Worm (Caenorhabditis elegans): ENCODE data around the gene Y45F10A.7.

The Y45F10A.7 gene

ce11 chrIV:13502806-13503363 lies 10.5 kb downstream of the Y45F10A.7 start, which contains the start of gene tbc-9:
Gene tbc-9, minus strand, starts transcription at chrIV:13502856.
- TF ChIP-seq flt-1 (GFP tag; IDR thresholded peaks at IDR 0.05) (no peak), hmbx-1 (tag; optimal IDR thresholded peaks at IDR 0.05) (no peak), ets-7 (tag; optimal IDR thresholded peaks at IDR 0.05) (no peak), ama-1 (optimal IDR thresholded peaks at IDR 0.05) (no peak), B0310.2 (tag; optimal IDR thresholded peaks at IDR 0.05) (no peak)

ce11 chrIV:13504065-13504464 lies 11.7 kb downstream of the Y45F10A.7 start:
- TF ChIP-seq scrt-1 (GFP tag; IDR thresholded peaks at IDR 0.05) (0 out of 2 replicates have a peak, but pooled peaks have one; percentile 14), flt-1 (GFP tag; IDR thresholded peaks at IDR 0.05) (peak; percentile 59), pes-1 (GFP tag; IDR thresholded peaks at IDR 0.05) (peak; percentile 63)

ce11 chrIV:13505144-13505543 lies 12.8 kb downstream of the Y45F10A.7 start, which contains the start of gene seld-1:
Gene seld-1, plus strand, starts transcription at chrIV:13505444.
- TF ChIP-seq ceh-13 (GFP tag; optimal IDR thresholded peaks at IDR 0.05) = no peak
- no peak for TF ChIP-seq hmbx-1 (tag; optimal IDR thresholded peaks at IDR 0.05)
- TF ChIP-seq ets-7 (tag; optimal IDR thresholded peaks at IDR 0.05) = no peak
- TF ChIP-seq tbx-11 (GFP tag; IDR thresholded peaks at IDR 0.05) = no peak
- no peak for TF ChIP-seq aly-1 (tag; optimal IDR thresholded peaks at IDR 0.05)
- no peak for TF ChIP-seq B0310.2 (tag; optimal IDR thresholded peaks at IDR 0.05)
- TF ChIP-seq hnd-1 (tag; optimal IDR thresholded peaks at IDR 0.05) = no peak
- no peak for TF ChIP-seq flt-1 (GFP tag; IDR thresholded peaks at IDR 0.05)
- no peak for TF ChIP-seq hmg-4 (GFP tag; optimal IDR thresholded peaks at IDR 0.05)
- TF ChIP-seq scrt-1 (GFP tag; IDR thresholded peaks at IDR 0.05) = no peak
- TF ChIP-seq ama-1 (optimal IDR thresholded peaks at IDR 0.05) = no peak
- TF ChIP-seq tbx-37 (GFP tag; conservative IDR thresholded peaks at IDR 0.05) = no peak
- TF ChIP-seq sea-1 (GFP tag; conservative IDR thresholded peaks at IDR 0.05) = no peak
- TF ChIP-seq ceh-36 (tag; optimal IDR thresholded peaks at IDR 0.05) = no peak
- no peak for TF ChIP-seq pes-1 (GFP tag; IDR thresholded peaks at IDR 0.05)
- no peak for TF ChIP-seq F13C5.2 (tag; optimal IDR thresholded peaks at IDR 0.05)
- no peak for TF ChIP-seq tra-4 (tag; optimal IDR thresholded peaks at IDR 0.05)

DNA sequence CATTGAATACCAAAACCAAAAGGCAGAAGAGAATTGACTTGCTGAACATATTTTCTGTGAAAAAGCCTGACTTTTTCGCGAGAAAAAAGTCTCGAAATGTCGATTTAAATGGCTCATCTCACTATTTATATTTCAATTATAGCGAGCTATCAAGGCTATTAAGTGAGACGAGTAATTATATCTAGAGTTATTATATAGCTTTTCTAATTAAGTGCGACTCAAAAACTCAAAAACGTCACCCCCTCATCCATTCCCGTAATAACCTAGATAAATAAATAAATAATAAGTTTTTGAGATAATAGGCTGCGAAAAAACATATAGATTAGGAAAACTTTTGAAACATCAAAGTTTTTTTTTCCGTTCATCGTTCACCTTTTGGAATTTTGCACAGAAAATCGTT lies 13.3 kb downstream of the Y45F10A.7 start, which contains the start of gene nlp-17:
nlp-17 (minus strand) TSS at position 101 of the 400 bp plus-strand sequence.
- TF ChIP-seq pes-1 (GFP tag; IDR thresholded peaks at IDR 0.05) (no peak), scrt-1 (GFP tag; IDR thresholded peaks at IDR 0.05) (no peak), tbx-11 (GFP tag; IDR thresholded peaks at IDR 0.05) (no peak), hmg-4 (GFP tag; optimal IDR thresholded peaks at IDR 0.05) (no peak), ceh-36 (tag; optimal IDR thresholded peaks at IDR 0.05) (no peak), ceh-13 (GFP tag; optimal IDR thresholded peaks at IDR 0.05) (no peak), aly-1 (tag; optimal IDR thresholded peaks at IDR 0.05) (no peak), ama-1 (optimal IDR thresholded peaks at IDR 0.05) (no peak)

DNA sequence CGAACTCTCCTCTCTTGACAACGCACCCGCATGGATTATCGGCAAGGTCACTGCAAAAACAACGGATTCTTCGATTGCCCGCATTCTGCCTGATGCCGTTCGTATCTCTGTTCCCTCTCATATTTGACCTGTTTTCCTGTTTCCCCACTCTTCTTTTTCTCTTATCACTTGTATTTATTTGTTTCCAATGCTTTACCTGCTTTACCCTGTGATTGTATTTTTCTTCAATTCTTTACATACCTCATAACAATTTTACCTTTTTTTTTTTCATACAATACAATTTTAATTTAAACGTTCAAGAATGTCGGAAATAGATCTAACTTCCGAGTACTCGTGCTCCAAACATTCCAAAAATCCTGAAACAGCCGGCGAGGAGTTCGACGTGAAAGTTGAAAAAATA lies 16.6 kb downstream of the Y45F10A.7 start, which contains the start of gene afmd-2:
afmd-2 (plus strand) TSS at position 301 of the 400 bp plus-strand sequence.
- TF ChIP-seq hnd-1 (tag; optimal IDR thresholded peaks at IDR 0.05) = no peak
- no peak for TF ChIP-seq F13C5.2 (tag; optimal IDR thresholded peaks at IDR 0.05)
- no peak for TF ChIP-seq tbx-11 (GFP tag; IDR thresholded peaks at IDR 0.05)
- TF ChIP-seq hmbx-1 (tag; optimal IDR thresholded peaks at IDR 0.05) = no peak
- TF ChIP-seq ceh-36 (tag; optimal IDR thresholded peaks at IDR 0.05) = no peak
- no peak for TF ChIP-seq tbx-37 (GFP tag; conservative IDR thresholded peaks at IDR 0.05)
- TF ChIP-seq ama-1 (optimal IDR thresholded peaks at IDR 0.05) = no peak
- no peak for TF ChIP-seq pes-1 (GFP tag; IDR thresholded peaks at IDR 0.05)
- TF ChIP-seq scrt-1 (GFP tag; IDR thresholded peaks at IDR 0.05) = no peak

DNA sequence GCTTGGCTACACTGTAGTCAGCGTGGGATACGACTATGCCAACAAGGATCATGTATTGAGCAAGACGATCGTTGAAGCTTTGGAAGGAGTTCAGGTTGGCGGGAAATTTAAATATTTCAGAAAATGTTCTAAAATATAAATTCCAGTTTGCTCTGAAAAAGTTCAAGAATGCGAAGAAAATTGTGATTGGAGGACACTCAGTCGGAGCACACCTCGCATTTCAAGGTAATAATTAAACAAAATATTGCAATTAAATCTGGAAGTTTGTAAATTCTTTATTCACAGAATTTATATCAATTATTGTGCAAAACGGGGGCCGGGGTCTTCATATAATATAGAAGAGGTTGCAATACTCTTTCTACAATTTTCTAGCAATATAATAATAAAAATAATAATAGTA lies 17.7 kb downstream of the Y45F10A.7 start:
- TF ChIP-seq pes-1 (GFP tag; IDR thresholded peaks at IDR 0.05) = no peak
- TF ChIP-seq F13C5.2 (tag; optimal IDR thresholded peaks at IDR 0.05) = no peak
- TF ChIP-seq flt-1 (GFP tag; IDR thresholded peaks at IDR 0.05) = no peak
- TF ChIP-seq tra-4 (tag; optimal IDR thresholded peaks at IDR 0.05) = no peak
- TF ChIP-seq hmg-4 (GFP tag; optimal IDR thresholded peaks at IDR 0.05) = no peak
- no peak for TF ChIP-seq scrt-1 (GFP tag; IDR thresholded peaks at IDR 0.05)
- TF ChIP-seq sea-1 (GFP tag; conservative IDR thresholded peaks at IDR 0.05) = no peak

DNA sequence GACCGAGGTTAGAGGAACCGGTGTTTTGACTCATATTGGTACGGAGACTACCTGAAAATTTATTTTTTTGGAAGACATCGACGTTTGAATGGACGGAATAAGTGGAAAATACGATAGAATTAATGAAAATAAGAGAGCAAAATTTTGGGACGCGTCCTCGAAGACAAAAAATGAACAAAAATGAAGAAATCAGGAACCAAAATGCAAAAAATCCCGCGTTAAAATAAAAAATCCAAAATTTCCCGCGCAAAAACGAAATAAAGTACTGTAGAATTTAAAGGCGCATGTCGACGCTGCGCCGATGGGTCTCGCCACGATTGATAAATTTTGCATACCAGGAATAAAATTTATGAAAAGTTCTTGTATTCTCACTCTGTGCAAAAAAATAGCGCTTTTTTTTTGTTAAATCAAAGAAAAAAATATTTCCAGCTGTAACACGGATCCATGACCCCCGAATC lies 19.8 kb downstream of the Y45F10A.7 start, which contains the start of gene puf-3:
puf-3 (minus strand) TSS at position 51 of the 458 bp plus-strand sequence.
- TF ChIP-seq ets-7 (tag; optimal IDR thresholded peaks at IDR 0.05) (no peak), aly-1 (tag; optimal IDR thresholded peaks at IDR 0.05) (no peak), tbx-11 (GFP tag; IDR thresholded peaks at IDR 0.05) (no peak), ceh-13 (GFP tag; optimal IDR thresholded peaks at IDR 0.05) (no peak), pes-1 (GFP tag; IDR thresholded peaks at IDR 0.05) (no peak), sea-1 (GFP tag; conservative IDR thresholded peaks at IDR 0.05) (no peak), flt-1 (GFP tag; IDR thresholded peaks at IDR 0.05) (no peak), ama-1 (optimal IDR thresholded peaks at IDR 0.05) (no peak), hmg-4 (GFP tag; optimal IDR thresholded peaks at IDR 0.05) (no peak), tra-4 (tag; optimal IDR thresholded peaks at IDR 0.05) (no peak), F13C5.2 (tag; optimal IDR thresholded peaks at IDR 0.05) (no peak), hnd-1 (tag; optimal IDR thresholded peaks at IDR 0.05) (no peak), B0310.2 (tag; optimal IDR thresholded peaks at IDR 0.05) (no peak), scrt-1 (GFP tag; IDR thresholded peaks at IDR 0.05) (no peak), hmbx-1 (tag; optimal IDR thresholded peaks at IDR 0.05) (no peak), ceh-36 (tag; optimal IDR thresholded peaks at IDR 0.05) (no peak), tbx-37 (GFP tag; conservative IDR thresholded peaks at IDR 0.05) (no peak)

DNA sequence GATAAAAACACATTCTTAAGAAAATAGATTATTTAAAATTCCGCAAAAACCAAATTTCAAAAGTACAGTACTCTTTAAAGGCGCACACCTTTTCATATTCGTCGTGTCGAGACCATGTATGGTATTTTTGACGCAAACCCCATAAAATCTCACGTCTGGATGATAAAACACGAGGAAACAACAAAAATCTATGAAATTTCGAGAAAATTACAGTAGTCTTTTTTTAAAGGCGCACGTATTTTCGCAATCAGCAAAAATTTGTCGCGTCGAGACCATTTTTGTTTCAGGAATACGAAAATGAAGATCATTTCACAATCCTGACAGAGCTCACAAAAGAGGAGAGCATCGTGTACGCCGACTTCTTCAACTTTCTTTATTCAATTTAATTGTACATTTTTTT lies 20.6 kb downstream of the Y45F10A.7 start:
- TF ChIP-seq scrt-1 (GFP tag; IDR thresholded peaks at IDR 0.05) (no peak), hnd-1 (tag; optimal IDR thresholded peaks at IDR 0.05) (no peak), tra-4 (tag; optimal IDR thresholded peaks at IDR 0.05) (no peak), tbx-11 (GFP tag; IDR thresholded peaks at IDR 0.05) (no peak), ceh-36 (tag; optimal IDR thresholded peaks at IDR 0.05) (no peak), hmg-4 (GFP tag; optimal IDR thresholded peaks at IDR 0.05) (no peak), F13C5.2 (tag; optimal IDR thresholded peaks at IDR 0.05) (no peak), aly-1 (tag; optimal IDR thresholded peaks at IDR 0.05) (no peak), ceh-13 (GFP tag; optimal IDR thresholded peaks at IDR 0.05) (no peak), B0310.2 (tag; optimal IDR thresholded peaks at IDR 0.05) (no peak), pes-1 (GFP tag; IDR thresholded peaks at IDR 0.05) (no peak), flt-1 (GFP tag; IDR thresholded peaks at IDR 0.05) (no peak), ama-1 (optimal IDR thresholded peaks at IDR 0.05) (no peak), tbx-37 (GFP tag; conservative IDR thresholded peaks at IDR 0.05) (no peak), ets-7 (tag; optimal IDR thresholded peaks at IDR 0.05) (no peak), sea-1 (GFP tag; conservative IDR thresholded peaks at IDR 0.05) (no peak), hmbx-1 (tag; optimal IDR thresholded peaks at IDR 0.05) (no peak)

Measured in whole organism, early embryonic.